Worm (Caenorhabditis elegans) whole organism, midembryonic: ENCODE data around the gene F59G1.8.

Experiments
- ref-1 ChIP-seq: fragments of 200-800 bp; sonication (Bioruptor generic); conservative IDR thresholded peaks from 2 replicates; pipeline ENCODE4 v1.3.6; 2022; ENCODE audit warnings: missing genetic modification reagents, missing genetic modification characterization, missing compliant biosample characterization
- ztf-29 ChIP-seq: fragments of 200-800 bp; sonication (Bioruptor generic); IDR thresholded peaks from 2 replicates; pipeline ENCODE4 v1.3.6; 2022; ENCODE audit warnings: missing genetic modification reagents, missing genetic modification characterization, missing compliant biosample characterization

- TF ChIP-seq ztf-29 (GFP tag; lab: Robert Waterston, UW): no peak
- TF ChIP-seq ref-1: no peak
Observed at ce11 chrII:5913897-5914296, 7.5 kb downstream of the F59G1.8 start.
